Fruit fly (Drosophila melanogaster): ENCODE results near the gene Osi13.

DNA sequence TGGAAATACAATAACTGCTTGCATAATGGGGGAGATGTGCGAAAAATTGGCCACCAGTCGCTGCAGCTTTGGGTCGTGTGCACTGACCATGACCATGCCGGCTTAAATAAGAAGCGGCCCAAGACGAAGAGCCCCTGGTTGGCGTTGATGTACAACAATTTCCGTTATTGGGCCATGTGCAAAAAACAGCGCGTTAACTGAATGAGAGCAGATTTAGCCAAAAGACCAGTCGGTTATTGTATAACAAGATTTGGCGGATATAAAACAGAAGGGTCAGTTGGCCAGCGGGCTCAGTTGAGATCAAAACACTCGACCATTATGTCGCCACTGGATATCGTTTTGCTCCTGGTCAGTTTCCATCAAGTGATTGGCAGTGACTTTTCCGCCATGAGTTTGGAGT, 27.9 kb upstream of the Osi13 start, which contains the start of gene Osi10a:
- TF ChIP-seq CG8478 (optimal IDR thresholded peaks at IDR 0.05): no peak
- no peak for TF ChIP-seq CTCF (optimal IDR thresholded peaks at IDR 0.05)

Data from S2 (cell line).